Worm (Caenorhabditis elegans) whole organism, young adult: ENCODE data around the gene F13H8.3.

Source experiments
- B0336.3 ChIP-seq: fragments of 200-800 bp; sonication (Bioruptor generic); IDR thresholded peaks from 2 replicates; pipeline ENCODE4 v1.3.6; 2022; ENCODE audit warnings: missing genetic modification characterization, missing compliant biosample characterization
- C17E4.6 ChIP-seq: fragments of 200-800 bp; sonication (Bioruptor generic); IDR thresholded peaks from 2 replicates; pipeline ENCODE4 v1.3.6; 2022; ENCODE audit warnings: missing genetic modification reagents, missing genetic modification characterization, missing compliant biosample characterization
- D2030.7 ChIP-seq: fragments of 200-800 bp; sonication (Bioruptor generic); IDR thresholded peaks from 2 replicates; pipeline ENCODE4 v1.3.6; 2022; ENCODE audit warnings: missing genetic modification reagents, missing genetic modification characterization, missing compliant biosample characterization
- F10E7.11 ChIP-seq: sonication (generic microtip); optimal IDR thresholded peaks from 2 replicates; lab custom pipeline; 2017; ENCODE audit warnings: mild to moderate bottlenecking, missing genetic modification characterization, moderate library complexity, missing compliant biosample characterization
- F23B12.7 ChIP-seq: sonication (generic microtip); optimal IDR thresholded peaks from 2 replicates; lab custom pipeline; 2017; ENCODE audit warnings: missing genetic modification characterization, mild to moderate bottlenecking, missing compliant biosample characterization, antibody characterized with exemption, moderate library complexity; ENCODE audit not compliant: insufficient read depth
- F49E8.2 ChIP-seq: sonication (generic microtip); optimal IDR thresholded peaks from 3 replicates; lab custom pipeline; 2017; ENCODE audit warnings: missing genetic modification characterization, mild to moderate bottlenecking, missing compliant biosample characterization, antibody characterized with exemption, moderate library complexity; ENCODE audit not compliant: insufficient read depth
- F52B5.7 ChIP-seq: sonication (generic microtip); optimal IDR thresholded peaks from 2 replicates; lab custom pipeline; 2016; ENCODE audit warnings: mild to moderate bottlenecking, missing genetic modification characterization, missing compliant biosample characterization
- K12H6.12 ChIP-seq: fragments of 200-800 bp; sonication (Bioruptor generic); optimal IDR thresholded peaks from 2 replicates; lab custom pipeline; 2018; ENCODE audit warnings: mild to moderate bottlenecking, missing genetic modification characterization, missing compliant biosample characterization
- Y79H2A.3 ChIP-seq: fragments of 200-800 bp; sonication (Bioruptor generic); conservative IDR thresholded peaks from 2 replicates; pipeline ENCODE4 v1.3.6; 2022; ENCODE audit warnings: missing genetic modification reagents, missing genetic modification characterization, missing compliant biosample characterization
- ZK185.1 ChIP-seq: sonication (generic microtip); optimal IDR thresholded peaks from 2 replicates; lab custom pipeline; 2016; ENCODE audit warnings: mild to moderate bottlenecking, missing genetic modification characterization, missing compliant biosample characterization; ENCODE audit not compliant: poor library complexity, severe bottlenecking
- akir-1 ChIP-seq: fragments of 200-800 bp; sonication (Bioruptor generic); optimal IDR thresholded peaks from 2 replicates; lab custom pipeline; 2018; ENCODE audit warnings: mild to moderate bottlenecking, missing genetic modification characterization, moderate library complexity, missing compliant biosample characterization
- ama-1 ChIP-seq, 3 experiments: fragments of 150-350 bp in 1 of 3; sonication (generic microtip) in 2 of 3; optimal IDR thresholded peaks; 2 replicates each; lab custom pipeline; 2014 to 2018; ENCODE audit warnings: missing biosample characterization in 2 of 3, missing genetic modification characterization in 2 of 3, missing genetic modification reagents in 2 of 3
- attf-5 ChIP-seq: fragments of 200-800 bp; sonication (Bioruptor generic); optimal IDR thresholded peaks from 2 replicates; lab custom pipeline; 2018; ENCODE audit warnings: mild to moderate bottlenecking, missing genetic modification characterization, missing compliant biosample characterization
- ccch-3 ChIP-seq: fragments of 200-800 bp; sonication (Bioruptor generic); optimal IDR thresholded peaks from 2 replicates; lab custom pipeline; 2018; ENCODE audit warnings: mild to moderate bottlenecking, missing genetic modification characterization, missing compliant biosample characterization
- ceh-100 ChIP-seq: fragments of 200-800 bp; sonication (Bioruptor generic); IDR thresholded peaks from 2 replicates; pipeline ENCODE4 v1.3.6; 2022; ENCODE audit warnings: missing genetic modification reagents, missing genetic modification characterization, missing compliant biosample characterization
- ceh-27 ChIP-seq: fragments of 200-800 bp; sonication (Bioruptor generic); optimal IDR thresholded peaks from 2 replicates; lab custom pipeline; 2018; ENCODE audit warnings: mild to moderate bottlenecking, missing genetic modification characterization, moderate library complexity, missing compliant biosample characterization
- die-1 ChIP-seq: sonication (generic microtip); optimal IDR thresholded peaks from 2 replicates; lab custom pipeline; 2016; ENCODE audit warnings: missing genotype, mild to moderate bottlenecking, missing genetic modification characterization, missing compliant biosample characterization
- dpff-1 ChIP-seq: sonication (generic microtip); optimal IDR thresholded peaks from 2 replicates; lab custom pipeline; 2017; ENCODE audit warnings: mild to moderate bottlenecking, missing genetic modification characterization, missing compliant biosample characterization
- dpl-1 ChIP-seq: fragments of 150-350 bp; optimal IDR thresholded peaks from 2 replicates; lab custom pipeline; 2014; ENCODE audit warnings: missing biosample characterization, missing genetic modification reagents, missing genetic modification characterization
- efl-1 ChIP-seq: fragments of 150-350 bp; optimal IDR thresholded peaks from 2 replicates; lab custom pipeline; 2014; ENCODE audit warnings: missing biosample characterization, missing genetic modification reagents, missing genetic modification characterization
- ekl-4 ChIP-seq: fragments of 200-800 bp; sonication (Bioruptor generic); IDR thresholded peaks from 2 replicates; pipeline ENCODE4 v1.3.6; 2022; ENCODE audit warnings: missing genetic modification reagents, missing genetic modification characterization, missing compliant biosample characterization
- ets-4 ChIP-seq: fragments of 200-800 bp; sonication (Bioruptor generic); optimal IDR thresholded peaks from 2 replicates; lab custom pipeline; 2018; ENCODE audit warnings: mild to moderate bottlenecking, missing genetic modification characterization, missing compliant biosample characterization
- him-1 ChIP-seq: sonication (generic microtip); optimal IDR thresholded peaks from 2 replicates; lab custom pipeline; 2016; ENCODE audit warnings: missing genotype, missing genetic modification reagents, missing genetic modification characterization, missing compliant biosample characterization
- hlh-12 ChIP-seq: sonication (generic microtip); optimal IDR thresholded peaks from 2 replicates; lab custom pipeline; 2016; ENCODE audit warnings: missing genetic modification characterization, missing compliant biosample characterization
- hmg-1.2 ChIP-seq: fragments of 200-800 bp; sonication (Bioruptor generic); IDR thresholded peaks from 2 replicates; pipeline ENCODE4 v1.3.6; 2022; ENCODE audit warnings: missing genetic modification reagents, missing genetic modification characterization, missing compliant biosample characterization
- let-526 ChIP-seq: fragments of 200-800 bp; sonication (Bioruptor generic); IDR thresholded peaks from 2 replicates; pipeline ENCODE4 v1.3.6; 2022; ENCODE audit warnings: missing genetic modification reagents, missing genetic modification characterization, missing compliant biosample characterization
- lin-26 ChIP-seq: fragments of 200-800 bp; sonication (Bioruptor generic); IDR thresholded peaks from 2 replicates; pipeline ENCODE4 v1.3.6; 2022; ENCODE audit warnings: missing genetic modification reagents, missing genetic modification characterization, missing compliant biosample characterization
- lin-35 ChIP-seq, 3 experiments: fragments of 150-350 bp in 2 of 3; sonication (generic microtip) in 1 of 3; optimal IDR thresholded peaks; 2 replicates each; lab custom pipeline; 2014 to 2018; ENCODE audit warnings: missing biosample characterization in 3 of 3, missing genetic modification characterization in 3 of 3, missing genetic modification reagents in 3 of 3
- lin-40 ChIP-seq: sonication (generic microtip); optimal IDR thresholded peaks from 2 replicates; lab custom pipeline; 2016; ENCODE audit warnings: missing genetic modification characterization, mild to moderate bottlenecking, missing compliant biosample characterization, missing genotype, missing genetic modification reagents
- lsl-1 ChIP-seq: fragments of 200-800 bp; sonication (Bioruptor generic); optimal IDR thresholded peaks from 2 replicates; lab custom pipeline; 2018; ENCODE audit warnings: mild to moderate bottlenecking, missing genetic modification characterization, moderate library complexity, missing compliant biosample characterization
- madf-3 ChIP-seq: fragments of 200-800 bp; sonication (Bioruptor generic); IDR thresholded peaks from 2 replicates; pipeline ENCODE4 v1.3.6; 2022; ENCODE audit warnings: missing genetic modification reagents, missing genetic modification characterization, missing compliant biosample characterization
- madf-6 ChIP-seq: fragments of 200-800 bp; sonication (Bioruptor generic); IDR thresholded peaks from 2 replicates; pipeline ENCODE4 v1.3.6; 2022; ENCODE audit warnings: missing genetic modification reagents, missing genetic modification characterization, missing compliant biosample characterization
- madf-8 ChIP-seq: fragments of 200-800 bp; sonication (Bioruptor generic); conservative IDR thresholded peaks from 2 replicates; pipeline ENCODE4 v1.3.6; 2022; ENCODE audit warnings: missing genetic modification reagents, missing genetic modification characterization, missing compliant biosample characterization
- mes-4 ChIP-seq: sonication (generic microtip); optimal IDR thresholded peaks from 2 replicates; lab custom pipeline; 2016; ENCODE audit warnings: missing genotype, missing genetic modification characterization, missing compliant biosample characterization
- nfyb-1 ChIP-seq: fragments of 200-800 bp; sonication (Bioruptor generic); IDR thresholded peaks from 2 replicates; pipeline ENCODE4 v1.3.6; 2022; ENCODE audit warnings: missing genetic modification reagents, missing genetic modification characterization, missing compliant biosample characterization
- nhr-179 ChIP-seq: sonication (generic microtip); optimal IDR thresholded peaks from 2 replicates; lab custom pipeline; 2016; ENCODE audit warnings: mild to moderate bottlenecking, missing genetic modification characterization, missing compliant biosample characterization
- pha-4 ChIP-seq: fragments of 150-350 bp; sonication (generic microtip); optimal IDR thresholded peaks from 2 replicates; lab custom pipeline; 2014; ENCODE audit warnings: missing biosample characterization, missing genetic modification reagents, missing genetic modification characterization
- rcor-1 ChIP-seq: fragments of 200-800 bp; sonication (Bioruptor generic); IDR thresholded peaks from 2 replicates; pipeline ENCODE4 v1.3.6; 2022; ENCODE audit warnings: missing genetic modification reagents, missing genetic modification characterization, missing compliant biosample characterization
- repo-1 ChIP-seq: sonication (generic microtip); optimal IDR thresholded peaks from 2 replicates; lab custom pipeline; 2017; ENCODE audit warnings: mild to moderate bottlenecking, missing genetic modification characterization, missing compliant biosample characterization
- snpc-3.4 ChIP-seq: sonication (generic microtip); optimal IDR thresholded peaks from 2 replicates; lab custom pipeline; 2017; ENCODE audit warnings: missing genetic modification characterization, mild to moderate bottlenecking, missing compliant biosample characterization, antibody characterized with exemption, moderate library complexity, missing genotype, missing genetic modification reagents
- snpc-4 ChIP-seq, 5 experiments: fragments of 150-350 bp in 1 of 5; sonication (generic microtip) in 4 of 5; optimal IDR thresholded peaks; 2 replicates each; lab custom pipeline; 2014 to 2018; ENCODE audit warnings: missing genetic modification characterization in 5 of 5, missing biosample characterization in 3 of 5, antibody characterized with exemption in 2 of 5, mild to moderate bottlenecking in 2 of 5, missing compliant biosample characterization in 2 of 5, missing genotype in 2 of 5, moderate library complexity in 2 of 5, missing genetic modification reagents in 1 of 5
- tlf-1 ChIP-seq: fragments of 200-800 bp; sonication (Bioruptor generic); optimal IDR thresholded peaks from 2 replicates; lab custom pipeline; 2018; ENCODE audit warnings: mild to moderate bottlenecking, missing genetic modification characterization, missing compliant biosample characterization
- unc-62 ChIP-seq: fragments of 150-350 bp; optimal IDR thresholded peaks from 2 replicates; lab custom pipeline; 2014; ENCODE audit warnings: missing biosample characterization, missing genetic modification reagents, missing genetic modification characterization
- zfh-2 ChIP-seq: fragments of 200-800 bp; sonication (Bioruptor generic); conservative IDR thresholded peaks from 2 replicates; pipeline ENCODE4 v1.3.6; 2022; ENCODE audit warnings: missing genetic modification reagents, missing genetic modification characterization, missing compliant biosample characterization
- ztf-18 ChIP-seq: sonication (generic microtip); optimal IDR thresholded peaks from 2 replicates; lab custom pipeline; 2016; ENCODE audit warnings: missing genotype, mild to moderate bottlenecking, missing genetic modification characterization, missing compliant biosample characterization
- ztf-22 ChIP-seq: fragments of 200-800 bp; sonication (Bioruptor generic); optimal IDR thresholded peaks from 2 replicates; lab custom pipeline; 2018; ENCODE audit warnings: mild to moderate bottlenecking, missing genetic modification characterization, moderate library complexity, missing compliant biosample characterization

Gene F13H8.3

ce11 chrII:6250782-6251461, 12.9 kb upstream of the F13H8.3 start, which contains the start of gene phb-2:
phb-2 (plus strand) TSS chrII:6251411.
- TF ChIP-seq him-1 (tag; lab: Kevin White, UChicago) (no peak), mes-4 (tag; lab: Kevin White, UChicago) (no peak), F23B12.7 (tag; lab: Kevin White, UChicago) (peak; percentile 95), madf-3 (no peak), lin-35 (GFP tag; optimal IDR thresholded peaks at IDR 0.05; lab: Kevin White, UChicago) (peak in 2 of 3 experiments; percentile 2 to 90), efl-1 (peak; percentile 83), pha-4 (tag; lab: Kevin White, UChicago) (peak; percentile 51), let-526 (GFP tag; lab: Robert Waterston, UW) (0 out of 2 replicates have a peak, but pooled peaks have one; percentile 7), ceh-27 (GFP tag; lab: Kevin White, UChicago) (peak; percentile 68), akir-1 (GFP tag; lab: Kevin White, UChicago) (no peak), lin-26 (GFP tag; lab: Robert Waterston, UW) (peak; percentile 26; the same call in 1 of the 2 replicates), hmg-1.2 (GFP tag; lab: Robert Waterston, UW) (peak; percentile 92), Y79H2A.3 (no peak), ZK185.1 (peak; percentile 22), die-1 (peak; percentile 0), ama-1 (optimal IDR thresholded peaks at IDR 0.05; lab: Kevin White, UChicago) (no peak), ama-1 (GFP tag; optimal IDR thresholded peaks at IDR 0.05; lab: Kevin White, UChicago) (peak in 1 of 2 experiments; percentile 32), D2030.7 (GFP tag; lab: Robert Waterston, UW) (peak; percentile 37), unc-62 (GFP tag; lab: Kevin White, UChicago) (no peak), madf-8 (0 out of 2 replicates have a peak, but pooled peaks have one; percentile 25), madf-6 (GFP tag; lab: Robert Waterston, UW) (peak; percentile 55), tlf-1 (GFP tag; lab: Kevin White, UChicago) (no peak), zfh-2 (GFP tag; lab: Robert Waterston, UW) (no peak), nhr-179 (tag; lab: Kevin White, UChicago) (no peak), snpc-3.4 (tag; lab: Kevin White, UChicago) (peak; percentile 19), hlh-12 (tag; lab: Kevin White, UChicago) (no peak), ets-4 (GFP tag; lab: Kevin White, UChicago) (no peak), ztf-22 (GFP tag; lab: Kevin White, UChicago) (no peak), ekl-4 (GFP tag; lab: Robert Waterston, UW) (peak; percentile 59), F52B5.7 (tag; lab: Kevin White, UChicago) (no peak), F10E7.11 (tag; lab: Kevin White, UChicago) (no peak), ceh-100 (peak; percentile 41; the same call in 1 of the 2 replicates), lsl-1 (GFP tag; lab: Kevin White, UChicago) (peak; percentile 50), nfyb-1 (GFP tag; lab: Robert Waterston, UW) (peak; percentile 58; the same call in 1 of the 2 replicates), F49E8.2 (tag; lab: Kevin White, UChicago) (peak; percentile 17), ccch-3 (GFP tag; lab: Kevin White, UChicago) (peak; percentile 2), lin-40 (tag; lab: Kevin White, UChicago) (peak; percentile 38), snpc-4 (GFP tag; optimal IDR thresholded peaks at IDR 0.05; lab: Kevin White, UChicago) (no peak), snpc-4 (tag; optimal IDR thresholded peaks at IDR 0.05; lab: Kevin White, UChicago) (peak; percentile 5 to 51 (median 15)), C17E4.6 (GFP tag; lab: Robert Waterston, UW) (peak; percentile 39; the same call in 1 of the 2 replicates), rcor-1 (GFP tag; lab: Robert Waterston, UW) (peak; percentile 31; the same call in 1 of the 2 replicates), attf-5 (GFP tag; lab: Kevin White, UChicago) (peak; percentile 77), dpl-1 (GFP tag; lab: Kevin White, UChicago) (peak; percentile 75), K12H6.12 (tag; lab: Kevin White, UChicago) (peak; percentile 25), repo-1 (no peak), B0336.3 (no peak), dpff-1 (no peak), ztf-18 (tag; lab: Kevin White, UChicago) (peak; percentile 27)
